Worm (Caenorhabditis elegans) whole organism, L3 larva: ENCODE measurements around the gene Y66A7A.9.

Experiments
- aly-2 ChIP-seq: fragments of 150-350 bp; optimal IDR thresholded peaks from 2 replicates; lab custom pipeline; 2014; ENCODE audit warnings: missing biosample characterization, missing genetic modification characterization
- ama-1 ChIP-seq: fragments of 150-350 bp; optimal IDR thresholded peaks from 2 replicates; lab custom pipeline; 2018
- ceh-16 ChIP-seq: sonication (generic microtip); optimal IDR thresholded peaks from 2 replicates; lab custom pipeline; 2017; ENCODE audit warnings: missing biosample characterization, missing genetic modification characterization
- ceh-28 ChIP-seq: fragments of 150-350 bp; optimal IDR thresholded peaks from 2 replicates; lab custom pipeline; 2014; ENCODE audit warnings: missing biosample characterization, missing genetic modification reagents, missing genetic modification characterization
- ceh-82 ChIP-seq: fragments of 150-350 bp; optimal IDR thresholded peaks from 2 replicates; lab custom pipeline; 2014; ENCODE audit warnings: missing biosample characterization, missing genetic modification characterization
- ceh-9 ChIP-seq: sonication (generic microtip); optimal IDR thresholded peaks from 2 replicates; lab custom pipeline; 2018; ENCODE audit warnings: missing biosample characterization, missing genetic modification characterization
- daf-12 ChIP-seq: fragments of 150-350 bp; optimal IDR thresholded peaks from 2 replicates; lab custom pipeline; 2014; ENCODE audit warnings: missing biosample characterization, missing genetic modification reagents, missing genetic modification characterization
- egl-5 ChIP-seq: fragments of 150-350 bp; optimal IDR thresholded peaks from 2 replicates; lab custom pipeline; 2017; ENCODE audit warnings: missing biosample characterization, missing genetic modification reagents, missing genetic modification characterization, inconsistent platforms
- elt-2 ChIP-seq: sonication (generic microtip); optimal IDR thresholded peaks from 2 replicates; lab custom pipeline; 2016; ENCODE audit warnings: missing genetic modification reagents, mild to moderate bottlenecking, missing genetic modification characterization, missing compliant biosample characterization
- elt-3 ChIP-seq, 3 experiments: fragments of 150-350 bp in 1 of 3; sonication (generic microtip) in 2 of 3; optimal IDR thresholded peaks; 2 replicates in 2 of 3; 4 replicates in 1 of 3; lab custom pipeline; 2014 to 2017; ENCODE audit warnings: missing biosample characterization in 3 of 3, missing genetic modification characterization in 3 of 3
- eor-1 ChIP-seq, 2 experiments: fragments of 150-350 bp; optimal IDR thresholded peaks; 2 replicates each; lab custom pipeline; 2014 to 2018; ENCODE audit warnings: missing biosample characterization in 2 of 2, missing genetic modification characterization in 2 of 2
- fkh-10 ChIP-seq: sonication (generic microtip); optimal IDR thresholded peaks from 2 replicates; lab custom pipeline; 2017; ENCODE audit warnings: missing biosample characterization, missing genetic modification reagents, missing genetic modification characterization
- fkh-2 ChIP-seq: fragments of 150-350 bp; optimal IDR thresholded peaks from 2 replicates; lab custom pipeline; 2014; ENCODE audit warnings: missing biosample characterization, missing genetic modification reagents, missing genetic modification characterization
- hmg-11 ChIP-seq: sonication (generic microtip); optimal IDR thresholded peaks from 2 replicates; lab custom pipeline; 2016; ENCODE audit warnings: missing genetic modification characterization, missing compliant biosample characterization
- jun-1 ChIP-seq: fragments of 150-350 bp; optimal IDR thresholded peaks from 2 replicates; lab custom pipeline; 2014; ENCODE audit warnings: missing biosample characterization, missing genetic modification reagents, missing genetic modification characterization
- lin-15B ChIP-seq: fragments of 150-350 bp; optimal IDR thresholded peaks from 2 replicates; lab custom pipeline; 2014; ENCODE audit warnings: missing biosample characterization, missing genetic modification characterization
- lin-39 ChIP-seq: fragments of 150-350 bp; optimal IDR thresholded peaks from 2 replicates; lab custom pipeline; 2018; ENCODE audit warnings: missing biosample characterization, missing genetic modification reagents, missing genetic modification characterization
- lsy-12 ChIP-seq: sonication (generic microtip); optimal IDR thresholded peaks from 2 replicates; lab custom pipeline; 2016; ENCODE audit warnings: mild to moderate bottlenecking, missing genetic modification characterization, missing compliant biosample characterization
- mdl-1 ChIP-seq: fragments of 150-350 bp; optimal IDR thresholded peaks from 2 replicates; lab custom pipeline; 2014; ENCODE audit warnings: missing biosample characterization, missing genetic modification characterization
- mml-1 ChIP-seq: fragments of 150-350 bp; sonication (generic microtip); optimal IDR thresholded peaks from 3 replicates; lab custom pipeline; 2014; ENCODE audit warnings: missing biosample characterization, missing genetic modification characterization
- nfya-1 ChIP-seq: sonication (generic microtip); optimal IDR thresholded peaks from 2 replicates; lab custom pipeline; 2017; ENCODE audit warnings: missing genetic modification characterization, mild to moderate bottlenecking, missing compliant biosample characterization, antibody characterized with exemption, moderate library complexity; ENCODE audit not compliant: insufficient read depth
- nhr-11 ChIP-seq: fragments of 150-350 bp; optimal IDR thresholded peaks from 2 replicates; lab custom pipeline; 2014; ENCODE audit warnings: missing biosample characterization, missing genetic modification characterization
- nhr-12 ChIP-seq: fragments of 150-350 bp; optimal IDR thresholded peaks from 2 replicates; lab custom pipeline; 2014; ENCODE audit warnings: missing biosample characterization, missing genetic modification characterization
- nhr-23 ChIP-seq: fragments of 150-350 bp; optimal IDR thresholded peaks from 2 replicates; lab custom pipeline; 2014; ENCODE audit warnings: missing biosample characterization, missing genetic modification reagents, missing genetic modification characterization
- nhr-237 ChIP-seq: fragments of 150-350 bp; optimal IDR thresholded peaks from 2 replicates; lab custom pipeline; 2014; ENCODE audit warnings: missing biosample characterization, missing genetic modification characterization
- nhr-25 ChIP-seq: sonication (generic microtip); optimal IDR thresholded peaks from 2 replicates; lab custom pipeline; 2017; ENCODE audit warnings: missing biosample characterization, missing genetic modification characterization
- nhr-43 ChIP-seq: sonication (generic microtip); optimal IDR thresholded peaks from 2 replicates; lab custom pipeline; 2016; ENCODE audit warnings: mild to moderate bottlenecking, missing genetic modification characterization, missing compliant biosample characterization; ENCODE audit not compliant: poor library complexity, severe bottlenecking
- pha-4 ChIP-seq: fragments of 150-350 bp; optimal IDR thresholded peaks from 2 replicates; lab custom pipeline; 2014; ENCODE audit warnings: missing biosample characterization, missing genetic modification reagents, missing genetic modification characterization
- pqm-1 ChIP-seq: fragments of 150-350 bp; optimal IDR thresholded peaks from 2 replicates; lab custom pipeline; 2017; ENCODE audit warnings: missing biosample characterization, missing genetic modification characterization, inconsistent platforms
- sea-2 ChIP-seq: fragments of 150-350 bp; sonication (generic microtip); optimal IDR thresholded peaks from 4 replicates; lab custom pipeline; 2014; ENCODE audit warnings: missing biosample characterization, missing genetic modification reagents, missing genetic modification characterization
- skn-1 ChIP-seq: fragments of 150-350 bp; optimal IDR thresholded peaks from 2 replicates; lab custom pipeline; 2014; ENCODE audit warnings: missing biosample characterization, missing genetic modification characterization
- unc-62 ChIP-seq: fragments of 150-350 bp; sonication (generic microtip); optimal IDR thresholded peaks from 4 replicates; lab custom pipeline; 2014; ENCODE audit warnings: missing biosample characterization, missing genetic modification reagents, missing genetic modification characterization
- zag-1 ChIP-seq: fragments of 150-350 bp; optimal IDR thresholded peaks from 2 replicates; lab custom pipeline; 2014; ENCODE audit warnings: missing biosample characterization, missing genetic modification characterization
- ztf-4 ChIP-seq: fragments of 150-350 bp; optimal IDR thresholded peaks from 2 replicates; lab custom pipeline; 2014; ENCODE audit warnings: missing biosample characterization, missing genetic modification characterization

Y66A7A.9 gene

ce11 chrIII:11582569-11582968 is 29.7 kb downstream of the Y66A7A.9 start:
- TF ChIP-seq nfya-1 (tag; lab: Kevin White, UChicago) (peak; percentile 86), daf-12 (tag; lab: Kevin White, UChicago) (no peak)

- TF ChIP-seq hmg-11 (no peak), nhr-23 (tag; lab: Kevin White, UChicago) (no peak), nhr-237 (no peak), fkh-10 (GFP tag; lab: Kevin White, UChicago) (no peak), nhr-25 (tag; lab: Kevin White, UChicago) (no peak), lin-15B (tag; lab: Kevin White, UChicago) (no peak), nhr-11 (tag; lab: Kevin White, UChicago) (no peak), elt-2 (tag; lab: Kevin White, UChicago) (no peak), ceh-28 (tag; lab: Kevin White, UChicago) (no peak), jun-1 (tag; lab: Kevin White, UChicago) (no peak), aly-2 (tag; lab: Kevin White, UChicago) (no peak), unc-62 (no peak), zag-1 (tag; lab: Kevin White, UChicago) (no peak), nfya-1 (tag; lab: Kevin White, UChicago) (no peak), ceh-16 (tag; lab: Kevin White, UChicago) (no peak), mdl-1 (tag; lab: Kevin White, UChicago) (no peak), lsy-12 (tag; lab: Kevin White, UChicago) (no peak)
Observed at ce11 chrIII:11581372-11581771, 30.9 kb downstream of the Y66A7A.9 start, which contains the start of the genes Y66D12A.6 and ceh-92. Y66D12A.6 (minus strand) TSS chrIII:11581402. ceh-92 (plus strand) TSS chrIII:11581600.

ce11 chrIII:11580428-11580885 is 31.8 kb downstream of the Y66A7A.9 start, which contains the start of gene Y66D12A.7:
Y66D12A.7 (minus strand) TSS chrIII:11580478.
- peak; percentile 44 for TF ChIP-seq nfya-1 (tag; lab: Kevin White, UChicago)
- TF ChIP-seq pha-4 (tag; lab: Kevin White, UChicago), result peak; percentile 55
- TF ChIP-seq lin-15B (tag; lab: Kevin White, UChicago), result peak; percentile 64
- no peak for TF ChIP-seq sea-2 (GFP tag; lab: Kevin White, UChicago)
- TF ChIP-seq pqm-1 (tag; lab: Kevin White, UChicago), result peak; percentile 1
- TF ChIP-seq egl-5 (tag; lab: Kevin White, UChicago), result peak; percentile 60
- TF ChIP-seq ceh-16 (tag; lab: Kevin White, UChicago), result no peak
- TF ChIP-seq nhr-43 (tag; lab: Kevin White, UChicago), result no peak

ce11 chrIII:11579380-11579779 is 32.9 kb downstream of the Y66A7A.9 start:
- TF ChIP-seq lin-15B (tag; lab: Kevin White, UChicago) (no peak), fkh-2 (no peak), fkh-10 (GFP tag; lab: Kevin White, UChicago) (no peak), nhr-12 (tag; lab: Kevin White, UChicago) (no peak), lsy-12 (tag; lab: Kevin White, UChicago) (no peak), nhr-237 (no peak), ztf-4 (tag; lab: Kevin White, UChicago) (no peak), mml-1 (no peak), nhr-25 (tag; lab: Kevin White, UChicago) (no peak), ceh-9 (tag; lab: Kevin White, UChicago) (no peak), pqm-1 (tag; lab: Kevin White, UChicago) (no peak), eor-1 (tag; optimal IDR thresholded peaks at IDR 0.05; lab: Kevin White, UChicago) (no peak), ama-1 (lab: Kevin White, UChicago) (no peak), aly-2 (tag; lab: Kevin White, UChicago) (no peak), skn-1 (no peak), unc-62 (no peak)

ce11 chrIII:11573921-11574320 is 38.4 kb downstream of the Y66A7A.9 start, which contains the start of gene Y66D12A.8:
Y66D12A.8 (plus strand) TSS chrIII:11574221.
- TF ChIP-seq elt-2 (tag; lab: Kevin White, UChicago), result no peak
- TF ChIP-seq elt-3 (tag; optimal IDR thresholded peaks at IDR 0.05; lab: Kevin White, UChicago), result no peak
- TF ChIP-seq ceh-82 (tag; lab: Kevin White, UChicago), result no peak
- no peak for TF ChIP-seq pqm-1 (tag; lab: Kevin White, UChicago)
- TF ChIP-seq lin-39, result no peak
- no peak for TF ChIP-seq fkh-2
- no peak for TF ChIP-seq nhr-237
- TF ChIP-seq mdl-1 (tag; lab: Kevin White, UChicago), result no peak
